Worm (Caenorhabditis elegans) whole organism, L3 larva: ENCODE measurements around the gene lgc-20.

Experiments
- R02D3.7 ChIP-seq: fragments of 150-350 bp; optimal IDR thresholded peaks from 2 replicates; lab custom pipeline; 2014; ENCODE audit warnings: missing biosample characterization, missing genetic modification characterization
- ZK546.5 ChIP-seq: sonication (generic microtip); optimal IDR thresholded peaks from 2 replicates; lab custom pipeline; 2017; ENCODE audit warnings: missing biosample characterization, missing genetic modification characterization
- ama-1 ChIP-seq: fragments of 150-350 bp; optimal IDR thresholded peaks from 2 replicates; lab custom pipeline; 2018
- ceh-82 ChIP-seq: fragments of 150-350 bp; optimal IDR thresholded peaks from 2 replicates; lab custom pipeline; 2014; ENCODE audit warnings: missing biosample characterization, missing genetic modification characterization
- fos-1 ChIP-seq: fragments of 150-350 bp; optimal IDR thresholded peaks from 2 replicates; lab custom pipeline; 2014; ENCODE audit warnings: missing biosample characterization, missing genetic modification characterization
- nhr-11 ChIP-seq: fragments of 150-350 bp; optimal IDR thresholded peaks from 2 replicates; lab custom pipeline; 2014; ENCODE audit warnings: missing biosample characterization, missing genetic modification characterization
- nhr-237 ChIP-seq: fragments of 150-350 bp; optimal IDR thresholded peaks from 2 replicates; lab custom pipeline; 2014; ENCODE audit warnings: missing biosample characterization, missing genetic modification characterization
- nhr-76 ChIP-seq: fragments of 150-350 bp; sonication (generic microtip); optimal IDR thresholded peaks from 5 replicates; lab custom pipeline; 2014; ENCODE audit warnings: missing biosample characterization, missing genetic modification characterization
- nhr-77 ChIP-seq: fragments of 150-350 bp; optimal IDR thresholded peaks from 2 replicates; lab custom pipeline; 2014; ENCODE audit warnings: missing biosample characterization, missing genetic modification characterization
- skn-1 ChIP-seq: fragments of 150-350 bp; optimal IDR thresholded peaks from 2 replicates; lab custom pipeline; 2014; ENCODE audit warnings: missing biosample characterization, missing genetic modification characterization
- snpc-4 ChIP-seq: fragments of 150-350 bp; optimal IDR thresholded peaks from 2 replicates; lab custom pipeline; 2014; ENCODE audit warnings: missing biosample characterization, missing genetic modification characterization
- tbx-2 ChIP-seq: sonication (generic microtip); optimal IDR thresholded peaks from 2 replicates; lab custom pipeline; 2016; ENCODE audit warnings: mild to moderate bottlenecking, missing genetic modification characterization, missing compliant biosample characterization
- unc-62 ChIP-seq: fragments of 150-350 bp; sonication (generic microtip); optimal IDR thresholded peaks from 4 replicates; lab custom pipeline; 2014; ENCODE audit warnings: missing biosample characterization, missing genetic modification reagents, missing genetic modification characterization

DNA sequence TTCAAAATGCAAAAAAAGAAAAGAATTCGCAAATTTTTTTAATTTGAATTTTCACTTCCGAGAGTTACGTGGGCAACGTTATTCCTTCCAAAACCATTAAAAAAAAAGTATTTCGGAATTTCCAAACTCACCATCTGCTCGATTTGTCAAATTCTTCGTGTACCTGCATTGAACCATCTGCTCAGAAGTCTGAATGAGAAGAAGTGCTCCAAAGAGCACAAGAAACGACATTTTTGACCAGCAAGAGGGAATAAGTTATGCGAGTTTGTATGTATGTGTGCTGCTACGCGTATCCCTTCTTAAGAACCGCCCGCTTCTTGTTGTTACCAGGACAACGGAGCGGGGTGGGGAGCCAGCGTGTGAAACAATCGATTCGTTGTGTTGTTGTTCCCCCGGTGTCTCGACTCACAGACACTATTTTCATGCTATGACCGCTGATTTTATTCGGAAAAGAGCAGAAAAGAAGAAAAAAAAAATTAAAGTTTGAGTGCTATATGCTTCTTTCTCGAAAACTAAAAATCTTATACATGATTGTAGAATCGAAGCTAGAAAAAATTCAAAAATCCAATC lies at the start of gene lgc-20:
- no peak for TF ChIP-seq nhr-76
- no peak for TF ChIP-seq R02D3.7 (tag; lab: Kevin White, UChicago)
- TF ChIP-seq nhr-77, result no peak
- TF ChIP-seq ZK546.5 (tag; lab: Kevin White, UChicago), result no peak
- TF ChIP-seq nhr-11, result no peak
- TF ChIP-seq unc-62, result no peak
- no peak for TF ChIP-seq ama-1 (lab: Kevin White, UChicago)
- TF ChIP-seq snpc-4, result no peak
- no peak for TF ChIP-seq fos-1 (tag; lab: Kevin White, UChicago)
- no peak for TF ChIP-seq nhr-237 (tag; lab: Kevin White, UChicago)
- no peak for TF ChIP-seq skn-1 (tag; lab: Kevin White, UChicago)
- no peak for TF ChIP-seq ceh-82 (tag; lab: Kevin White, UChicago)
- no peak for TF ChIP-seq tbx-2 (tag; lab: Kevin White, UChicago)
